Worm (Caenorhabditis elegans) whole organism, late embryonic: ENCODE results near the gene Y49E10.21.

Source experiments
- ama-1 ChIP-seq: fragments of 150-350 bp; optimal IDR thresholded peaks from 2 replicates; lab custom pipeline; 2014
- elt-4 ChIP-seq: sonication (generic microtip); optimal IDR thresholded peaks from 2 replicates; lab custom pipeline; 2016; ENCODE audit warnings: missing genetic modification characterization, missing compliant biosample characterization
- pqm-1 ChIP-seq: sonication (generic microtip); optimal IDR thresholded peaks from 2 replicates; lab custom pipeline; 2016; ENCODE audit warnings: missing genetic modification characterization, missing compliant biosample characterization
- rnt-1 ChIP-seq: sonication (generic microtip); optimal IDR thresholded peaks from 2 replicates; lab custom pipeline; 2016; ENCODE audit warnings: missing genetic modification characterization, missing compliant biosample characterization
- tbx-2 ChIP-seq: sonication (generic microtip); optimal IDR thresholded peaks from 2 replicates; lab custom pipeline; 2016; ENCODE audit warnings: missing genetic modification characterization, missing compliant biosample characterization
- unc-3 ChIP-seq, 2 experiments: fragments of 200-800 bp in 1 of 2; sonication (Bioruptor generic) in 1 of 2; sonication (generic microtip) in 1 of 2; conservative IDR thresholded peaks in 1 of 2; optimal IDR thresholded peaks in 1 of 2; 2 replicates each; pipeline versions ENCODE4 v1.3.6 to Lab custom; 2016 to 2022; ENCODE audit warnings: missing compliant biosample characterization in 2 of 2, missing genetic modification characterization in 2 of 2, missing genetic modification reagents in 1 of 2
- unc-55 ChIP-seq: sonication (generic microtip); optimal IDR thresholded peaks from 2 replicates; lab custom pipeline; 2017; ENCODE audit warnings: missing biosample characterization, missing genetic modification reagents, missing genetic modification characterization

DNA sequence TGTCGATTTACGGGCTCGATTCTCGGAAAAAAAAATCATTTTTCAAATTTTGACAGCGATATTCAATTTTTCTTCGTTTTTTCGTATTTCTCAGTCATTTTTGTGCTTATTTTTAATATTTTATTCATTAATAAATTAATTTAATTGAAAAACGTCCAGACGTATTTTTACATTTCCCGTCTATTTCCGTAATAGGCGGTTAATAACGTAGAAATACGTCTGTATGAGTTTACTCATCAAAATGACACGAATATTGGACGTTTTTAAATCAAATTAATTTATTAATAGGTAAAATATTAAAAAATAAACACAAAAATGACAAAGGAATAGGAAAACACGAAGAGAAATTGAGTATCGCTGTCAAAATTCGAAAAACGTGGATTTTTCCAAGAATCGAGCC, 32.7 kb upstream of the Y49E10.21 start:
- no peak for TF ChIP-seq unc-55 (GFP tag; lab: Kevin White, UChicago)
- no peak for TF ChIP-seq tbx-2 (tag; lab: Kevin White, UChicago)
- TF ChIP-seq elt-4: no peak
- TF ChIP-seq pqm-1 (tag; lab: Kevin White, UChicago): no peak
- no peak for TF ChIP-seq unc-3 (GFP tag; conservative IDR thresholded peaks at IDR 0.05; lab: Robert Waterston, UW)
- TF ChIP-seq unc-3 (tag; optimal IDR thresholded peaks at IDR 0.05; lab: Kevin White, UChicago): no peak
- TF ChIP-seq rnt-1 (tag; lab: Kevin White, UChicago): no peak
- TF ChIP-seq ama-1: no peak
